Fruit fly (Drosophila melanogaster): ENCODE results near the gene CG32365.

- TF ChIP-seq CG18764 (GFP tag; optimal IDR thresholded peaks at IDR 0.05): no peak
- no peak for TF ChIP-seq dmrt99B (tag; optimal IDR thresholded peaks at IDR 0.05)
- no peak for TF ChIP-seq Mes4 (GFP tag; optimal IDR thresholded peaks at IDR 0.05)
- TF ChIP-seq Rx (GFP tag; IDR thresholded peaks at IDR 0.05): no peak
- no peak for TF ChIP-seq CG15696 (tag; optimal IDR thresholded peaks at IDR 0.05)
- TF ChIP-seq pita (GFP tag; optimal IDR thresholded peaks at IDR 0.05): no peak
- TF ChIP-seq CG3407 (GFP tag; optimal IDR thresholded peaks at IDR 0.05): no peak
- TF ChIP-seq fd102C (GFP tag; optimal IDR thresholded peaks at IDR 0.05): no peak
- no peak for TF ChIP-seq Kr (GFP tag; optimal IDR thresholded peaks at IDR 0.05)
- TF ChIP-seq fu2 (GFP tag; optimal IDR thresholded peaks at IDR 0.05): no peak
- TF ChIP-seq tgo (GFP tag; IDR thresholded peaks at IDR 0.05): no peak; the same call in 2 of the 3 replicates
- TF ChIP-seq Nf-YA (GFP tag; IDR thresholded peaks at IDR 0.05): no peak
- TF ChIP-seq lov (optimal IDR thresholded peaks at IDR 0.05): no peak
- TF ChIP-seq lov (GFP tag; IDR thresholded peaks at IDR 0.05): no peak
Measured at dm6 chr3L:7909695-7910463, 41.0 kb downstream of the CG32365 start.

All from whole organism, embryonic.